Worm (Caenorhabditis elegans) whole organism, L1 larva: ENCODE measurements around the gene pkhm-2.
A peak's percentile ranks its signal among the peaks of the same experiment; 100 is the strongest.

Experiments
- C16A3.4 ChIP-seq: fragments of 150-350 bp; optimal IDR thresholded peaks from 2 replicates; lab custom pipeline; 2014; ENCODE audit warnings: missing biosample characterization, missing genetic modification characterization
- Y116A8C.19 ChIP-seq: sonication (generic microtip); optimal IDR thresholded peaks from 2 replicates; lab custom pipeline; 2016; ENCODE audit warnings: missing compliant biosample characterization, missing genetic modification characterization, borderline replicate concordance
- aha-1 ChIP-seq: fragments of 150-350 bp; optimal IDR thresholded peaks from 2 replicates; lab custom pipeline; 2014; ENCODE audit warnings: missing biosample characterization, missing genetic modification characterization
- alr-1 ChIP-seq: fragments of 200-800 bp; sonication (Bioruptor generic); optimal IDR thresholded peaks from 2 replicates; lab custom pipeline; 2018; ENCODE audit warnings: borderline replicate concordance, mild to moderate bottlenecking, missing genetic modification characterization, missing compliant biosample characterization
- aly-2 ChIP-seq: fragments of 150-350 bp; optimal IDR thresholded peaks from 2 replicates; lab custom pipeline; 2014; ENCODE audit warnings: missing biosample characterization, missing genetic modification characterization
- ceh-63 ChIP-seq: fragments of 200-800 bp; sonication (Bioruptor generic); optimal IDR thresholded peaks from 2 replicates; lab custom pipeline; 2018; ENCODE audit warnings: mild to moderate bottlenecking, missing genetic modification characterization, missing compliant biosample characterization
- ceh-90 ChIP-seq: sonication (generic microtip); optimal IDR thresholded peaks from 2 replicates; lab custom pipeline; 2016; ENCODE audit warnings: missing genetic modification characterization, missing compliant biosample characterization
- ces-1 ChIP-seq: fragments of 150-350 bp; optimal IDR thresholded peaks from 2 replicates; lab custom pipeline; 2014; ENCODE audit warnings: missing biosample characterization, missing genetic modification reagents, missing genetic modification characterization
- dsc-1 ChIP-seq: sonication (generic microtip); optimal IDR thresholded peaks from 2 replicates; lab custom pipeline; 2016; ENCODE audit warnings: mild to moderate bottlenecking, missing genetic modification characterization, missing compliant biosample characterization
- egl-13 ChIP-seq: sonication (generic microtip); optimal IDR thresholded peaks from 2 replicates; lab custom pipeline; 2016; ENCODE audit warnings: missing genotype, missing genetic modification reagents, missing genetic modification characterization, missing compliant biosample characterization
- egl-27 ChIP-seq, 2 experiments: fragments of 150-350 bp in 1 of 2; sonication (generic microtip); optimal IDR thresholded peaks; 3 replicates each; lab custom pipeline; 2017 to 2018; ENCODE audit warnings: missing biosample characterization in 2 of 2, missing genetic modification characterization in 2 of 2, missing genetic modification reagents in 2 of 2
- elt-3 ChIP-seq, 6 experiments: fragments of 150-350 bp in 1 of 6; sonication (generic microtip); optimal IDR thresholded peaks; 2 replicates each; lab custom pipeline; 2017 to 2018; ENCODE audit warnings: missing biosample characterization in 6 of 6, missing genetic modification characterization in 6 of 6, inconsistent platforms in 1 of 6
- fos-1 ChIP-seq: fragments of 150-350 bp; optimal IDR thresholded peaks from 2 replicates; lab custom pipeline; 2014; ENCODE audit warnings: missing biosample characterization, missing genetic modification characterization
- hlh-4 ChIP-seq: sonication (generic microtip); optimal IDR thresholded peaks from 2 replicates; lab custom pipeline; 2016; ENCODE audit warnings: mild to moderate bottlenecking, missing genetic modification characterization, missing compliant biosample characterization
- lin-14 ChIP-seq: fragments of 200-800 bp; sonication (Bioruptor generic); optimal IDR thresholded peaks from 2 replicates; lab custom pipeline; 2018; ENCODE audit warnings: mild to moderate bottlenecking, missing genetic modification characterization, moderate library complexity, missing compliant biosample characterization
- lin-15B ChIP-seq: fragments of 150-350 bp; sonication (generic microtip); optimal IDR thresholded peaks from 3 replicates; lab custom pipeline; 2014; ENCODE audit warnings: missing biosample characterization, missing genetic modification characterization
- lin-35 ChIP-seq, 2 experiments: fragments of 150-350 bp; optimal IDR thresholded peaks; 2 replicates each; lab custom pipeline; 2014; ENCODE audit warnings: missing biosample characterization in 2 of 2, missing genetic modification characterization in 2 of 2, missing genetic modification reagents in 2 of 2
- lin-39 ChIP-seq: fragments of 150-350 bp; optimal IDR thresholded peaks from 2 replicates; lab custom pipeline; 2014; ENCODE audit warnings: missing biosample characterization, missing genetic modification reagents, missing genetic modification characterization
- lir-3 ChIP-seq: sonication (generic microtip); optimal IDR thresholded peaks from 2 replicates; lab custom pipeline; 2016; ENCODE audit warnings: mild to moderate bottlenecking, missing genetic modification characterization, moderate library complexity, missing compliant biosample characterization; ENCODE audit not compliant: poor library complexity
- lsy-2 ChIP-seq, 2 experiments: fragments of 150-350 bp; optimal IDR thresholded peaks; 2 replicates each; lab custom pipeline; 2014; ENCODE audit warnings: missing biosample characterization in 2 of 2, missing genetic modification characterization in 2 of 2
- mef-2 ChIP-seq: fragments of 150-350 bp; optimal IDR thresholded peaks from 2 replicates; lab custom pipeline; 2014; ENCODE audit warnings: missing biosample characterization, missing genetic modification characterization
- nhr-11 ChIP-seq: fragments of 150-350 bp; optimal IDR thresholded peaks from 2 replicates; lab custom pipeline; 2014; ENCODE audit warnings: missing biosample characterization, missing genetic modification characterization
- nhr-19 ChIP-seq: fragments of 200-800 bp; sonication (Bioruptor generic); conservative IDR thresholded peaks from 2 replicates; pipeline ENCODE4 v1.3.6; 2022; ENCODE audit warnings: missing genetic modification characterization, missing compliant biosample characterization
- nhr-20 ChIP-seq: sonication (generic microtip); optimal IDR thresholded peaks from 2 replicates; lab custom pipeline; 2016; ENCODE audit warnings: mild to moderate bottlenecking, missing genetic modification characterization, missing compliant biosample characterization
- nhr-47 ChIP-seq: sonication (generic microtip); optimal IDR thresholded peaks from 2 replicates; lab custom pipeline; 2016; ENCODE audit warnings: mild to moderate bottlenecking, missing genetic modification characterization, moderate library complexity, missing compliant biosample characterization
- nhr-71 ChIP-seq: sonication (generic microtip); optimal IDR thresholded peaks from 2 replicates; lab custom pipeline; 2016; ENCODE audit warnings: mild to moderate bottlenecking, missing genetic modification characterization, moderate library complexity, missing compliant biosample characterization
- nhr-76 ChIP-seq: sonication (generic microtip); optimal IDR thresholded peaks from 2 replicates; lab custom pipeline; 2017; ENCODE audit warnings: missing biosample characterization, missing genetic modification characterization
- nhr-77 ChIP-seq: fragments of 150-350 bp; optimal IDR thresholded peaks from 2 replicates; lab custom pipeline; 2014; ENCODE audit warnings: missing biosample characterization, missing genetic modification characterization
- nhr-84 ChIP-seq: sonication (generic microtip); optimal IDR thresholded peaks from 2 replicates; lab custom pipeline; 2017; ENCODE audit warnings: missing biosample characterization, missing genetic modification characterization
- nhr-90 ChIP-seq: sonication (generic microtip); optimal IDR thresholded peaks from 2 replicates; lab custom pipeline; 2016; ENCODE audit warnings: mild to moderate bottlenecking, missing genetic modification characterization, missing compliant biosample characterization; ENCODE audit not compliant: poor library complexity
- pqm-1 ChIP-seq: sonication (generic microtip); optimal IDR thresholded peaks from 3 replicates; lab custom pipeline; 2017; ENCODE audit warnings: missing biosample characterization, missing genetic modification characterization
- rnt-1 ChIP-seq: sonication (generic microtip); optimal IDR thresholded peaks from 2 replicates; lab custom pipeline; 2016; ENCODE audit warnings: mild to moderate bottlenecking, missing genetic modification characterization, moderate library complexity, missing compliant biosample characterization
- skn-1 ChIP-seq: fragments of 150-350 bp; optimal IDR thresholded peaks from 2 replicates; lab custom pipeline; 2014; ENCODE audit warnings: missing biosample characterization, missing genetic modification characterization
- snpc-4 ChIP-seq: fragments of 150-350 bp; optimal IDR thresholded peaks from 2 replicates; lab custom pipeline; 2014; ENCODE audit warnings: missing biosample characterization, missing genetic modification characterization
- snu-23 ChIP-seq: sonication (generic microtip); optimal IDR thresholded peaks from 2 replicates; lab custom pipeline; 2016; ENCODE audit warnings: missing genetic modification characterization, missing compliant biosample characterization
- sptf-1 ChIP-seq: fragments of 150-350 bp; optimal IDR thresholded peaks from 2 replicates; lab custom pipeline; 2014; ENCODE audit warnings: missing biosample characterization, missing genetic modification characterization
- sup-37 ChIP-seq: fragments of 200-800 bp; sonication (Bioruptor generic); optimal IDR thresholded peaks from 2 replicates; lab custom pipeline; 2018; ENCODE audit warnings: mild to moderate bottlenecking, missing genetic modification characterization, missing compliant biosample characterization
- unc-62 ChIP-seq: fragments of 150-350 bp; optimal IDR thresholded peaks from 2 replicates; lab custom pipeline; 2014; ENCODE audit warnings: missing biosample characterization, missing genetic modification reagents, missing genetic modification characterization
- unc-86 ChIP-seq: sonication (generic microtip); optimal IDR thresholded peaks from 2 replicates; lab custom pipeline; 2016; ENCODE audit warnings: missing genetic modification characterization, missing compliant biosample characterization
- unc-98 ChIP-seq: fragments of 200-800 bp; sonication (Bioruptor generic); IDR thresholded peaks from 2 replicates; pipeline ENCODE4 v1.3.6; 2022; ENCODE audit warnings: missing genetic modification characterization, missing compliant biosample characterization
- xbp-1 ChIP-seq: sonication (generic microtip); optimal IDR thresholded peaks from 2 replicates; lab custom pipeline; 2016; ENCODE audit warnings: missing genetic modification characterization, missing compliant biosample characterization

pkhm-2 gene

ce11 chrX:15147640-15148039 is 33.6 kb downstream of the pkhm-2 start, which contains the start of gene unc-7:
Gene unc-7 (minus strand): TSS chrX:15147740.
- no peak for TF ChIP-seq ceh-90 (tag; lab: Kevin White, UChicago)
- no peak for TF ChIP-seq unc-98 (GFP tag; lab: Robert Waterston, UW)
- no peak for TF ChIP-seq snpc-4 (tag; lab: Kevin White, UChicago)
- no peak for TF ChIP-seq ces-1 (GFP tag; lab: Kevin White, UChicago)
- no peak for TF ChIP-seq lsy-2 (tag; optimal IDR thresholded peaks at IDR 0.05; lab: Kevin White, UChicago)
- TF ChIP-seq egl-27 (tag; optimal IDR thresholded peaks at IDR 0.05; lab: Kevin White, UChicago): no peak
- no peak for TF ChIP-seq snu-23 (GFP tag; lab: Kevin White, UChicago)
- TF ChIP-seq nhr-71 (tag; lab: Kevin White, UChicago): no peak
- no peak for TF ChIP-seq skn-1 (tag; lab: Kevin White, UChicago)
- no peak for TF ChIP-seq sup-37 (GFP tag; lab: Kevin White, UChicago)
- TF ChIP-seq nhr-19 (GFP tag; lab: Robert Waterston, UW): no peak
- no peak for TF ChIP-seq fos-1
- TF ChIP-seq lin-39: no peak
- no peak for TF ChIP-seq egl-13
- no peak for TF ChIP-seq alr-1 (tag; lab: Kevin White, UChicago)
- no peak for TF ChIP-seq Y116A8C.19 (tag; lab: Kevin White, UChicago)
- TF ChIP-seq unc-62 (GFP tag; lab: Kevin White, UChicago): no peak
- TF ChIP-seq nhr-77 (tag; lab: Kevin White, UChicago): no peak
- no peak for TF ChIP-seq pqm-1 (tag; lab: Kevin White, UChicago)
- TF ChIP-seq nhr-76 (tag; lab: Kevin White, UChicago): no peak

DNA sequence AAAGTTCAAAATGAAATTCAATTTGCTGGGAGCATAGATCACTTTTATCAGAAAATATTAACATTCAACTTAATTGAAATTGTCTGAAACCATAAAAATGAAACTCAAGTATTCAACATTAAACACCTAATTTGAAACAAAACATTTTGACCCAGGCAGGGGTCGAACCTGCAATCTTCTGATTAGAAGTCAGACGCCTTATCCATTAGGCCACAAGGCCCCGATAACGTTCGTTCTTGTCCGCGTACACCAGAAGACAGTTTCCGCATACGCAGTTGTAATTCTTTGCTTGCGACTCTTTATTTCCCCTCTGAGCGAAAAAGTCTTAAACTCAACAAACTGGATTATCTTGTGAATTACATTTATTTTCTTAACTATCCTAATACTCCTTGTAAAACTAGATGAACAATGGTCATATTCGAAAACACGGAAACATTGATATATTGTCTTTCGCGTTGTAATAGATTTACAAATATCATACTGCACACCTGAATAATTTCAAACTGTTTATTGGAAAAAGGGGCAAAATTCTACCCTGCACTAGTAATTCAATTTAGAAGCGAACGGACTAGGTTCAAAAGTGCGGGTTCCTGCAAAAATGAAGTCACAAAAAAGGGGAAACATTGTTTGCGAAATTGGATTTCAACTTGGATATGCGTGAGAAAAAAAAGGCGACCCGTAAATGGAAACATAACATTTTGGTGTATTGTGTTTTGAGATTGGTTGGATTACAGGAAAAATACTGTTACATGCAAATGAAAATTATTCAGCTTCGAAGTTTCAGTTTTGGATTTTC is 34.7 kb downstream of the pkhm-2 start:
- peak; percentile 14; the same call in 1 of the 2 replicates for TF ChIP-seq nhr-19 (GFP tag; lab: Robert Waterston, UW)
- no peak for TF ChIP-seq ceh-63 (GFP tag; lab: Kevin White, UChicago)
- no peak for TF ChIP-seq mef-2
- peak in 1 of 6 experiments; percentile 19 for TF ChIP-seq elt-3 (tag; optimal IDR thresholded peaks at IDR 0.05; lab: Kevin White, UChicago)
- TF ChIP-seq nhr-90 (tag; lab: Kevin White, UChicago): peak; percentile 21
- TF ChIP-seq nhr-71 (tag; lab: Kevin White, UChicago): peak; percentile 22
- TF ChIP-seq lin-15B: no peak
- TF ChIP-seq snu-23 (GFP tag; lab: Kevin White, UChicago): peak; percentile 18
- no peak for TF ChIP-seq hlh-4 (tag; lab: Kevin White, UChicago)
- TF ChIP-seq nhr-47: no peak
- TF ChIP-seq C16A3.4: peak; percentile 44
- no peak for TF ChIP-seq nhr-84 (tag; lab: Kevin White, UChicago)
- TF ChIP-seq snpc-4 (tag; lab: Kevin White, UChicago): no peak
- TF ChIP-seq lir-3: no peak
- peak; percentile 0 for TF ChIP-seq nhr-20 (tag; lab: Kevin White, UChicago)
- TF ChIP-seq aha-1 (tag; lab: Kevin White, UChicago): no peak
- peak in 1 of 2 experiments; percentile 50 for TF ChIP-seq lin-35 (GFP tag; optimal IDR thresholded peaks at IDR 0.05; lab: Kevin White, UChicago)
- no peak for TF ChIP-seq xbp-1 (tag; lab: Kevin White, UChicago)
- TF ChIP-seq, all 84 proteins: peak for 8

- TF ChIP-seq lin-15B (no peak), lin-14 (GFP tag; lab: Kevin White, UChicago) (peak; percentile 15)
Observed at ce11 chrX:15134941-15135340, 46.3 kb downstream of the pkhm-2 start.

- TF ChIP-seq aly-2 (tag; lab: Kevin White, UChicago) (no peak), C16A3.4 (no peak), unc-86 (tag; lab: Kevin White, UChicago) (no peak), rnt-1 (tag; lab: Kevin White, UChicago) (no peak), nhr-11 (tag; lab: Kevin White, UChicago) (no peak), dsc-1 (tag; lab: Kevin White, UChicago) (no peak), sptf-1 (tag; lab: Kevin White, UChicago) (no peak)
Observed at ce11 chrX:15133180-15133579, 48.1 kb downstream of the pkhm-2 start.
